Worm (Caenorhabditis elegans): Measurements from ENCODE around the gene F46C5.2.

DNA sequence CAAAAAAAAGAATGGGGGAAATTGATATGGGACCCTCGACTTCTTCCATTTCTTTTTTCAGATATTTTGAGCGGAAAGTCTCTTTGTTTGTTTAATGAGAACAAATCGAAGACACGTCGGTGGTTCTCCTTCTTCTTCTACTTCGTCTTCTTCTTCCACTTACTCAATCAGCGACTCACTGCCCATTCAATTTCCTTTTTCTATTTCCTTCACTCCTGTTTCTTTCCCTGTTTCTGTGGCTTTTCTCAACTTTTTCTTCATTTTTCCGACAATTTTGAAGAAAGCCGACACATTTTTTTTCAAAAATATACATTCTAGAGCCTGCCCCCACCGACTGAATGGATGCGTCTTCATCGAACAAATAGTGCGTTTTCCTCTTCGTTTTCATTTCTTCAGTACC, 6.8 kb upstream of the F46C5.2 start, which contains the start of gene F46C5.4:
- TF ChIP-seq ztf-4 (tag; optimal IDR thresholded peaks at IDR 0.05) (no peak), lsy-2 (tag; optimal IDR thresholded peaks at IDR 0.05) (no peak), ama-1 (optimal IDR thresholded peaks at IDR 0.05) (no peak), lin-13 (GFP tag; optimal IDR thresholded peaks at IDR 0.05) (no peak), egl-27 (tag; optimal IDR thresholded peaks at IDR 0.05) (no peak), rnt-1 (tag; optimal IDR thresholded peaks at IDR 0.05) (no peak), skn-1 (tag; optimal IDR thresholded peaks at IDR 0.05) (no peak), ztf-11 (tag; optimal IDR thresholded peaks at IDR 0.05) (no peak), fos-1 (tag; optimal IDR thresholded peaks at IDR 0.05) (no peak), nhr-12 (tag; optimal IDR thresholded peaks at IDR 0.05) (no peak), sox-4 (tag; optimal IDR thresholded peaks at IDR 0.05) (no peak)
